Worm (Caenorhabditis elegans) whole organism, L3 larva: ENCODE data around the gene M04B2.2.

ENCODE experiments used
- R02D3.7 ChIP-seq: fragments of 150-350 bp; optimal IDR thresholded peaks from 2 replicates; lab custom pipeline; 2014; ENCODE audit warnings: missing biosample characterization, missing genetic modification characterization
- ZK546.5 ChIP-seq: sonication (generic microtip); optimal IDR thresholded peaks from 2 replicates; lab custom pipeline; 2017; ENCODE audit warnings: missing biosample characterization, missing genetic modification characterization
- ama-1 ChIP-seq: fragments of 150-350 bp; optimal IDR thresholded peaks from 2 replicates; lab custom pipeline; 2018
- ceh-16 ChIP-seq: sonication (generic microtip); optimal IDR thresholded peaks from 2 replicates; lab custom pipeline; 2017; ENCODE audit warnings: missing biosample characterization, missing genetic modification characterization
- ceh-9 ChIP-seq: sonication (generic microtip); optimal IDR thresholded peaks from 2 replicates; lab custom pipeline; 2018; ENCODE audit warnings: missing biosample characterization, missing genetic modification characterization
- daf-12 ChIP-seq: fragments of 150-350 bp; optimal IDR thresholded peaks from 2 replicates; lab custom pipeline; 2014; ENCODE audit warnings: missing biosample characterization, missing genetic modification reagents, missing genetic modification characterization
- egl-27 ChIP-seq: sonication (generic microtip); optimal IDR thresholded peaks from 4 replicates; lab custom pipeline; 2017; ENCODE audit warnings: missing biosample characterization, missing genetic modification reagents, missing genetic modification characterization
- egl-5 ChIP-seq: fragments of 150-350 bp; optimal IDR thresholded peaks from 2 replicates; lab custom pipeline; 2017; ENCODE audit warnings: missing biosample characterization, missing genetic modification reagents, missing genetic modification characterization, inconsistent platforms
- elt-1 ChIP-seq: fragments of 150-350 bp; optimal IDR thresholded peaks from 2 replicates; lab custom pipeline; 2014; ENCODE audit warnings: missing biosample characterization, missing genetic modification characterization
- elt-2 ChIP-seq: sonication (generic microtip); optimal IDR thresholded peaks from 2 replicates; lab custom pipeline; 2016; ENCODE audit warnings: missing genetic modification reagents, mild to moderate bottlenecking, missing genetic modification characterization, missing compliant biosample characterization
- elt-3 ChIP-seq, 3 experiments: fragments of 150-350 bp in 1 of 3; sonication (generic microtip) in 2 of 3; optimal IDR thresholded peaks; 2 replicates in 2 of 3; 4 replicates in 1 of 3; lab custom pipeline; 2014 to 2017; ENCODE audit warnings: missing biosample characterization in 3 of 3, missing genetic modification characterization in 3 of 3
- eor-1 ChIP-seq, 2 experiments: fragments of 150-350 bp; optimal IDR thresholded peaks; 2 replicates each; lab custom pipeline; 2014 to 2018; ENCODE audit warnings: missing biosample characterization in 2 of 2, missing genetic modification characterization in 2 of 2
- fkh-10 ChIP-seq: sonication (generic microtip); optimal IDR thresholded peaks from 2 replicates; lab custom pipeline; 2017; ENCODE audit warnings: missing biosample characterization, missing genetic modification reagents, missing genetic modification characterization
- fkh-2 ChIP-seq: fragments of 150-350 bp; optimal IDR thresholded peaks from 2 replicates; lab custom pipeline; 2014; ENCODE audit warnings: missing biosample characterization, missing genetic modification reagents, missing genetic modification characterization
- fos-1 ChIP-seq: fragments of 150-350 bp; optimal IDR thresholded peaks from 2 replicates; lab custom pipeline; 2014; ENCODE audit warnings: missing biosample characterization, missing genetic modification characterization
- hmg-11 ChIP-seq: sonication (generic microtip); optimal IDR thresholded peaks from 2 replicates; lab custom pipeline; 2016; ENCODE audit warnings: missing genetic modification characterization, missing compliant biosample characterization
- jun-1 ChIP-seq: fragments of 150-350 bp; optimal IDR thresholded peaks from 2 replicates; lab custom pipeline; 2014; ENCODE audit warnings: missing biosample characterization, missing genetic modification reagents, missing genetic modification characterization
- lin-15B ChIP-seq: fragments of 150-350 bp; optimal IDR thresholded peaks from 2 replicates; lab custom pipeline; 2014; ENCODE audit warnings: missing biosample characterization, missing genetic modification characterization
- lin-39 ChIP-seq: fragments of 150-350 bp; optimal IDR thresholded peaks from 2 replicates; lab custom pipeline; 2018; ENCODE audit warnings: missing biosample characterization, missing genetic modification reagents, missing genetic modification characterization
- lsy-12 ChIP-seq: sonication (generic microtip); optimal IDR thresholded peaks from 2 replicates; lab custom pipeline; 2016; ENCODE audit warnings: mild to moderate bottlenecking, missing genetic modification characterization, missing compliant biosample characterization
- mdl-1 ChIP-seq: fragments of 150-350 bp; optimal IDR thresholded peaks from 2 replicates; lab custom pipeline; 2014; ENCODE audit warnings: missing biosample characterization, missing genetic modification characterization
- mml-1 ChIP-seq: fragments of 150-350 bp; sonication (generic microtip); optimal IDR thresholded peaks from 3 replicates; lab custom pipeline; 2014; ENCODE audit warnings: missing biosample characterization, missing genetic modification characterization
- nfya-1 ChIP-seq: sonication (generic microtip); optimal IDR thresholded peaks from 2 replicates; lab custom pipeline; 2017; ENCODE audit warnings: missing genetic modification characterization, mild to moderate bottlenecking, missing compliant biosample characterization, antibody characterized with exemption, moderate library complexity; ENCODE audit not compliant: insufficient read depth
- nhr-11 ChIP-seq: fragments of 150-350 bp; optimal IDR thresholded peaks from 2 replicates; lab custom pipeline; 2014; ENCODE audit warnings: missing biosample characterization, missing genetic modification characterization
- nhr-12 ChIP-seq: fragments of 150-350 bp; optimal IDR thresholded peaks from 2 replicates; lab custom pipeline; 2014; ENCODE audit warnings: missing biosample characterization, missing genetic modification characterization
- nhr-23 ChIP-seq: fragments of 150-350 bp; optimal IDR thresholded peaks from 2 replicates; lab custom pipeline; 2014; ENCODE audit warnings: missing biosample characterization, missing genetic modification reagents, missing genetic modification characterization
- nhr-25 ChIP-seq: sonication (generic microtip); optimal IDR thresholded peaks from 2 replicates; lab custom pipeline; 2017; ENCODE audit warnings: missing biosample characterization, missing genetic modification characterization
- nhr-43 ChIP-seq: sonication (generic microtip); optimal IDR thresholded peaks from 2 replicates; lab custom pipeline; 2016; ENCODE audit warnings: mild to moderate bottlenecking, missing genetic modification characterization, missing compliant biosample characterization; ENCODE audit not compliant: poor library complexity, severe bottlenecking
- nhr-67 ChIP-seq: fragments of 150-350 bp; optimal IDR thresholded peaks from 2 replicates; lab custom pipeline; 2014; ENCODE audit warnings: missing biosample characterization, missing genetic modification characterization
- nhr-77 ChIP-seq: fragments of 150-350 bp; optimal IDR thresholded peaks from 2 replicates; lab custom pipeline; 2014; ENCODE audit warnings: missing biosample characterization, missing genetic modification characterization
- pha-4 ChIP-seq: fragments of 150-350 bp; optimal IDR thresholded peaks from 2 replicates; lab custom pipeline; 2014; ENCODE audit warnings: missing biosample characterization, missing genetic modification reagents, missing genetic modification characterization
- pqm-1 ChIP-seq: fragments of 150-350 bp; optimal IDR thresholded peaks from 2 replicates; lab custom pipeline; 2017; ENCODE audit warnings: missing biosample characterization, missing genetic modification characterization, inconsistent platforms
- skn-1 ChIP-seq: fragments of 150-350 bp; optimal IDR thresholded peaks from 2 replicates; lab custom pipeline; 2014; ENCODE audit warnings: missing biosample characterization, missing genetic modification characterization
- snpc-4 ChIP-seq: fragments of 150-350 bp; optimal IDR thresholded peaks from 2 replicates; lab custom pipeline; 2014; ENCODE audit warnings: missing biosample characterization, missing genetic modification characterization
- tbx-2 ChIP-seq: sonication (generic microtip); optimal IDR thresholded peaks from 2 replicates; lab custom pipeline; 2016; ENCODE audit warnings: mild to moderate bottlenecking, missing genetic modification characterization, missing compliant biosample characterization
- unc-62 ChIP-seq: fragments of 150-350 bp; sonication (generic microtip); optimal IDR thresholded peaks from 4 replicates; lab custom pipeline; 2014; ENCODE audit warnings: missing biosample characterization, missing genetic modification reagents, missing genetic modification characterization
- ztf-11 ChIP-seq: fragments of 150-350 bp; optimal IDR thresholded peaks from 2 replicates; lab custom pipeline; 2014; ENCODE audit warnings: missing biosample characterization, missing genetic modification characterization

M04B2.2 gene

ce11 chrIV:11489077-11489476 is 38.8 kb upstream of the M04B2.2 start:
- TF ChIP-seq mml-1 (tag; lab: Kevin White, UChicago) = no peak
- TF ChIP-seq snpc-4 (tag; lab: Kevin White, UChicago) = no peak
- no peak for TF ChIP-seq tbx-2 (tag; lab: Kevin White, UChicago)
- no peak for TF ChIP-seq egl-5 (tag; lab: Kevin White, UChicago)
- TF ChIP-seq daf-12 (tag; lab: Kevin White, UChicago) = no peak
- no peak for TF ChIP-seq nhr-77
- TF ChIP-seq pqm-1 = peak; percentile 57
- no peak for TF ChIP-seq lin-15B
- TF ChIP-seq ZK546.5 (tag; lab: Kevin White, UChicago) = no peak
- TF ChIP-seq ama-1 = no peak
- TF ChIP-seq elt-2 = peak; percentile 86
- no peak for TF ChIP-seq unc-62 (GFP tag; lab: Kevin White, UChicago)
- TF ChIP-seq pha-4 = peak; percentile 44
- no peak for TF ChIP-seq elt-3 (tag; optimal IDR thresholded peaks at IDR 0.05; lab: Kevin White, UChicago)
- no peak for TF ChIP-seq nhr-11
- TF ChIP-seq jun-1 (tag; lab: Kevin White, UChicago) = peak; percentile 46
- no peak for TF ChIP-seq ztf-11 (tag; lab: Kevin White, UChicago)
- no peak for TF ChIP-seq nhr-25 (tag; lab: Kevin White, UChicago)
- TF ChIP-seq mdl-1 = no peak

ce11 chrIV:11489610-11490339 is 38.1 kb upstream of the M04B2.2 start:
- TF ChIP-seq nhr-67 (tag; lab: Kevin White, UChicago) (no peak), elt-1 (tag; lab: Kevin White, UChicago) (peak; percentile 44), nfya-1 (tag; lab: Kevin White, UChicago) (peak; percentile 32), nhr-23 (tag; lab: Kevin White, UChicago) (peak; percentile 54), R02D3.7 (peak; percentile 26), nhr-25 (tag; lab: Kevin White, UChicago) (peak; percentile 96), tbx-2 (tag; lab: Kevin White, UChicago) (peak; percentile 14), nhr-43 (peak; percentile 54), ceh-16 (tag; lab: Kevin White, UChicago) (no peak)
- TF ChIP-seq, all 47 proteins: peak for 7

- TF ChIP-seq nhr-12 (no peak), skn-1 (tag; lab: Kevin White, UChicago) (no peak), elt-1 (tag; lab: Kevin White, UChicago) (peak; percentile 24), jun-1 (tag; lab: Kevin White, UChicago) (no peak), eor-1 (tag; optimal IDR thresholded peaks at IDR 0.05; lab: Kevin White, UChicago) (no peak), fkh-2 (tag; lab: Kevin White, UChicago) (no peak), fos-1 (no peak), egl-27 (no peak), nhr-23 (tag; lab: Kevin White, UChicago) (peak; percentile 52), nfya-1 (tag; lab: Kevin White, UChicago) (peak; percentile 1), ceh-9 (tag; lab: Kevin White, UChicago) (no peak), mdl-1 (no peak), nhr-43 (peak; percentile 71), nhr-25 (tag; lab: Kevin White, UChicago) (peak; percentile 57), lsy-12 (tag; lab: Kevin White, UChicago) (peak; percentile 20), lin-39 (tag; lab: Kevin White, UChicago) (no peak), hmg-11 (tag; lab: Kevin White, UChicago) (peak; percentile 2)
These were observed 36.4 kb upstream of the M04B2.2 start for ce11 chrIV:11491422-11491821.

- TF ChIP-seq daf-12 (tag; lab: Kevin White, UChicago) (no peak), elt-2 (peak; percentile 6), fkh-10 (GFP tag; lab: Kevin White, UChicago) (no peak), jun-1 (tag; lab: Kevin White, UChicago) (no peak), tbx-2 (tag; lab: Kevin White, UChicago) (no peak)
These were observed 35.5 kb upstream of the M04B2.2 start for ce11 chrIV:11492345-11492744.
